Worm (Caenorhabditis elegans): ENCODE data around the gene C01G6.4.

DNA sequence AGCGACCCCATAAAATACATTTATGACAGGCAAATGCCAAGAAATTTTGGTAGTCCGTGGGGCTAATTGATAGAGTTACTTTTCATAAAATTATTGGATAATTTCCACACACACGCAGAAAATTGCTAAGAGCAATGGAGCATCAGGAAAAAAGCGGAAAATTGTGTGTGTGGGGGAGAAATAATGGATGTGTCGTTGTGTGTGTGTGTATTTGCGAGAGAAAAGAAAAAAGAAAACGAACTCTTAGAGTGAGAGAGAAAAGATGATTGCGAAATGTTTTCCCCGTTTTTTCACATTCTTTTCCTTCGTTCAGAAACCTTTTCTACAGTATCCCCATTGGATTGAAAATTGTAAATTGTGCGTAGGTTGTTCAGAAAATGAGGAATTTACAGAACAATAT lies 8.8 kb upstream of the C01G6.4 start:
- TF ChIP-seq nhr-11 (tag; optimal IDR thresholded peaks at IDR 0.05): no peak
- no peak for TF ChIP-seq C38D4.7 (GFP tag; optimal IDR thresholded peaks at IDR 0.05)
- no peak for TF ChIP-seq ama-1 (optimal IDR thresholded peaks at IDR 0.05)
- no peak for TF ChIP-seq sox-2 (GFP tag; IDR thresholded peaks at IDR 0.05)
- no peak for TF ChIP-seq fkh-6 (tag; optimal IDR thresholded peaks at IDR 0.05)
- no peak for TF ChIP-seq elt-2 (tag; optimal IDR thresholded peaks at IDR 0.05)
- TF ChIP-seq fkh-10 (GFP tag; optimal IDR thresholded peaks at IDR 0.05): no peak
- TF ChIP-seq eyg-1 (tag; optimal IDR thresholded peaks at IDR 0.05): no peak
- no peak for TF ChIP-seq ceh-18 (tag; optimal IDR thresholded peaks at IDR 0.05)
- TF ChIP-seq ceh-14 (tag; optimal IDR thresholded peaks at IDR 0.05): no peak
- no peak for TF ChIP-seq unc-3 (GFP tag; conservative IDR thresholded peaks at IDR 0.05)
- no peak for TF ChIP-seq unc-3 (tag; optimal IDR thresholded peaks at IDR 0.05)

Measured in whole organism, late embryonic.